Fruit fly (Drosophila melanogaster) whole organism, embryonic: ENCODE results near the gene TBC1D16.

ENCODE experiments used
- Bgb ChIP-seq: fragments of 200-800 bp; sonication (Bioruptor generic); IDR thresholded peaks from 2 replicates; pipeline ENCODE4 v1.3.6; 2022; ENCODE audit warnings: missing biosample characterization, missing genetic modification characterization; ENCODE audit not compliant: partially characterized antibody
- CG1024 ChIP-seq: fragments of 200-800 bp; sonication (Bioruptor generic); IDR thresholded peaks from 2 replicates; pipeline ENCODE4 v1.3.6; 2022; ENCODE audit warnings: missing biosample characterization, missing genetic modification characterization
- CG10274 ChIP-seq: fragments of 200-800 bp; sonication (Bioruptor generic); optimal IDR thresholded peaks from 3 replicates; lab custom pipeline; 2017; ENCODE audit warnings: missing biosample characterization, mild to moderate bottlenecking, missing genetic modification characterization
- CG14860 ChIP-seq: fragments of 200-800 bp; sonication (Bioruptor generic); IDR thresholded peaks from 3 replicates; pipeline ENCODE4 v1.3.6; 2022; ENCODE audit warnings: missing biosample characterization, missing genetic modification characterization; ENCODE audit not compliant: partially characterized antibody
- CG17829 ChIP-seq: fragments of 200-800 bp; optimal IDR thresholded peaks from 2 replicates; lab custom pipeline; 2019; ENCODE audit warnings: missing biosample characterization, mild to moderate bottlenecking, missing genetic modification characterization, moderate library complexity
- CG1792 ChIP-seq: fragments of 200-800 bp; sonication (Bioruptor generic); optimal IDR thresholded peaks from 2 replicates; lab custom pipeline; 2016; ENCODE audit warnings: missing biosample characterization, missing genetic modification characterization
- CG18476 ChIP-seq: fragments of 200-800 bp; sonication (Bioruptor generic); optimal IDR thresholded peaks from 2 replicates; lab custom pipeline; 2016; ENCODE audit warnings: missing biosample characterization, mild to moderate bottlenecking, missing genetic modification characterization
- CG2875 ChIP-seq: fragments of 200-800 bp; sonication (Bioruptor generic); optimal IDR thresholded peaks from 2 replicates; lab custom pipeline; 2017; ENCODE audit warnings: missing biosample characterization, mild to moderate bottlenecking, missing genetic modification characterization, missing genetic modification reagents
- CG3065 ChIP-seq: fragments of 200-800 bp; sonication (Bioruptor generic); optimal IDR thresholded peaks from 2 replicates; lab custom pipeline; 2016; ENCODE audit warnings: missing biosample characterization, missing genetic modification characterization
- CG32532 ChIP-seq: fragments of 200-800 bp; sonication (Bioruptor generic); IDR thresholded peaks from 2 replicates; pipeline ENCODE4 v1.3.6; 2022; ENCODE audit warnings: missing biosample characterization, missing genetic modification characterization
- CG34224 ChIP-seq: fragments of 200-800 bp; sonication (Bioruptor generic); IDR thresholded peaks from 3 replicates; pipeline ENCODE4 v1.3.6; 2022; ENCODE audit warnings: missing biosample characterization, missing genetic modification characterization; ENCODE audit not compliant: partially characterized antibody
- CG4282 ChIP-seq: fragments of 200-800 bp; sonication (Bioruptor generic); optimal IDR thresholded peaks from 2 replicates; lab custom pipeline; 2016; ENCODE audit warnings: missing biosample characterization, missing genetic modification characterization
- CG5245 ChIP-seq: fragments of 200-800 bp; sonication (Bioruptor generic); optimal IDR thresholded peaks from 3 replicates; lab custom pipeline; 2016; ENCODE audit warnings: missing biosample characterization, missing genetic modification characterization
- CG6683 ChIP-seq: fragments of 200-800 bp; sonication (Bioruptor generic); optimal IDR thresholded peaks from 2 replicates; lab custom pipeline; 2017; ENCODE audit warnings: missing biosample characterization, mild to moderate bottlenecking, missing genetic modification characterization, missing genetic modification reagents
- CG6854 ChIP-seq: fragments of 200-800 bp; sonication (Bioruptor generic); optimal IDR thresholded peaks from 3 replicates; lab custom pipeline; 2017; ENCODE audit warnings: missing biosample characterization, mild to moderate bottlenecking, missing genetic modification characterization
- CG7372 ChIP-seq: fragments of 200-800 bp; sonication (Bioruptor generic); IDR thresholded peaks from 2 replicates; pipeline ENCODE4 v1.3.6; 2022; ENCODE audit warnings: missing biosample characterization, missing genetic modification characterization
- CG8290 ChIP-seq, 3 experiments: fragments of 200-800 bp; sonication (Bioruptor generic); optimal IDR thresholded peaks; 2 replicates each; lab custom pipeline; 2016 to 2019; ENCODE audit warnings: missing biosample characterization in 3 of 3, missing genetic modification characterization in 3 of 3, mild to moderate bottlenecking in 2 of 3, moderate library complexity in 1 of 3
- CG8388 ChIP-seq: fragments of 200-800 bp; sonication (Bioruptor generic); optimal IDR thresholded peaks from 2 replicates; lab custom pipeline; 2019; ENCODE audit warnings: missing biosample characterization, mild to moderate bottlenecking, missing genetic modification characterization, moderate library complexity
- CG8924 ChIP-seq: fragments of 200-800 bp; optimal IDR thresholded peaks from 3 replicates; lab custom pipeline; 2019; ENCODE audit warnings: missing biosample characterization, mild to moderate bottlenecking, missing genetic modification characterization, moderate library complexity
- CG9609 ChIP-seq: fragments of 200-800 bp; sonication (Bioruptor generic); optimal IDR thresholded peaks from 3 replicates; lab custom pipeline; 2016; ENCODE audit warnings: missing biosample characterization, missing genetic modification characterization
- CG9817 ChIP-seq: fragments of 200-800 bp; sonication (Bioruptor generic); optimal IDR thresholded peaks from 2 replicates; lab custom pipeline; 2018; ENCODE audit warnings: missing biosample characterization, mild to moderate bottlenecking, missing genetic modification characterization, moderate library complexity
- D19B ChIP-seq: fragments of 200-800 bp; sonication (Bioruptor generic); optimal IDR thresholded peaks from 2 replicates; lab custom pipeline; 2017; ENCODE audit warnings: missing biosample characterization, mild to moderate bottlenecking, missing genetic modification characterization
- Dad ChIP-seq: fragments of 200-800 bp; sonication (Bioruptor generic); optimal IDR thresholded peaks from 3 replicates; lab custom pipeline; 2016; ENCODE audit warnings: missing biosample characterization, missing genetic modification characterization
- Dp ChIP-seq: fragments of 200-800 bp; sonication (Bioruptor generic); optimal IDR thresholded peaks from 2 replicates; lab custom pipeline; 2018; ENCODE audit warnings: missing biosample characterization, mild to moderate bottlenecking, missing genetic modification characterization, moderate library complexity
- Drgx ChIP-seq: fragments of 200-800 bp; sonication (Bioruptor generic); IDR thresholded peaks from 2 replicates; pipeline ENCODE4 v1.3.6; 2022; ENCODE audit warnings: missing biosample characterization, missing genetic modification characterization
- Fer1 ChIP-seq: fragments of 200-800 bp; sonication (Bioruptor generic); optimal IDR thresholded peaks from 2 replicates; lab custom pipeline; 2017; ENCODE audit warnings: missing biosample characterization, mild to moderate bottlenecking, missing genetic modification characterization
- GATAe ChIP-seq: fragments of 200-800 bp; sonication (Bioruptor generic); conservative IDR thresholded peaks from 2 replicates; pipeline ENCODE4 v1.3.6; 2022; ENCODE audit warnings: missing biosample characterization, missing genetic modification characterization
- Jarid2 ChIP-seq: fragments of 200-800 bp; sonication (Bioruptor generic); optimal IDR thresholded peaks from 3 replicates; lab custom pipeline; 2017; ENCODE audit warnings: mild to moderate bottlenecking, missing biosample characterization, missing genetic modification reagents, missing genetic modification characterization
- Meics ChIP-seq: fragments of 200-800 bp; sonication (Bioruptor generic); optimal IDR thresholded peaks from 2 replicates; lab custom pipeline; 2017; ENCODE audit warnings: missing biosample characterization, mild to moderate bottlenecking, missing genetic modification characterization
- Oaz ChIP-seq: fragments of 200-800 bp; sonication (Bioruptor generic); IDR thresholded peaks from 2 replicates; pipeline ENCODE4 v1.3.6; 2022; ENCODE audit warnings: missing biosample characterization, missing genetic modification characterization
- Rx ChIP-seq: fragments of 200-800 bp; sonication (Bioruptor generic); IDR thresholded peaks from 2 replicates; pipeline ENCODE4 v1.3.6; 2022; ENCODE audit warnings: missing biosample characterization, missing genetic modification characterization
- YL-1 ChIP-seq: fragments of 200-800 bp; sonication (Bioruptor generic); optimal IDR thresholded peaks from 3 replicates; lab custom pipeline; 2017; ENCODE audit warnings: missing biosample characterization, mild to moderate bottlenecking, missing genetic modification characterization
- aop ChIP-seq: fragments of 200-800 bp; sonication (Bioruptor generic); IDR thresholded peaks from 2 replicates; pipeline ENCODE4 v1.3.6; 2022; ENCODE audit warnings: missing biosample characterization, missing genetic modification characterization
- bigmax ChIP-seq: fragments of 200-800 bp; sonication (Bioruptor generic); optimal IDR thresholded peaks from 2 replicates; lab custom pipeline; 2018; ENCODE audit warnings: missing biosample characterization, mild to moderate bottlenecking, missing genetic modification characterization
- chn ChIP-seq: fragments of 200-800 bp; sonication (Bioruptor generic); optimal IDR thresholded peaks from 2 replicates; lab custom pipeline; 2016; ENCODE audit warnings: missing biosample characterization, missing genetic modification characterization
- fd64A ChIP-seq: fragments of 200-800 bp; sonication (Bioruptor generic); optimal IDR thresholded peaks from 3 replicates; lab custom pipeline; 2018; ENCODE audit warnings: missing biosample characterization, mild to moderate bottlenecking, missing genetic modification characterization
- gem ChIP-seq: fragments of 200-800 bp; sonication (Bioruptor generic); optimal IDR thresholded peaks from 2 replicates; lab custom pipeline; 2019; ENCODE audit warnings: missing biosample characterization, mild to moderate bottlenecking, missing genetic modification characterization, moderate library complexity
- gt ChIP-seq: fragments of 200-800 bp; sonication (Bioruptor generic); IDR thresholded peaks from 2 replicates; pipeline ENCODE4 v1.3.6; 2022; ENCODE audit warnings: missing biosample characterization, missing genetic modification characterization
- hth ChIP-seq: fragments of >200 bp; optimal IDR thresholded peaks from 2 replicates; lab custom pipeline; 2017; ENCODE audit warnings: inconsistent platforms
- lab ChIP-seq: fragments of 200-800 bp; sonication (Bioruptor generic); optimal IDR thresholded peaks from 3 replicates; lab custom pipeline; 2017; ENCODE audit warnings: missing biosample characterization, missing genetic modification characterization, mild to moderate bottlenecking, moderate library complexity, missing genetic modification reagents
- mirr ChIP-seq: fragments of 200-800 bp; sonication (Bioruptor generic); optimal IDR thresholded peaks from 3 replicates; lab custom pipeline; 2018; ENCODE audit warnings: missing biosample characterization, mild to moderate bottlenecking, missing genetic modification characterization
- pnt ChIP-seq: fragments of 200-800 bp; sonication (Bioruptor generic); optimal IDR thresholded peaks from 3 replicates; lab custom pipeline; 2016; ENCODE audit warnings: missing biosample characterization, missing genetic modification characterization
- run ChIP-seq: fragments of 200-800 bp; sonication (Bioruptor generic); optimal IDR thresholded peaks from 3 replicates; lab custom pipeline; 2018; ENCODE audit warnings: missing biosample characterization, mild to moderate bottlenecking, missing genetic modification characterization
- sim ChIP-seq: fragments of 200-800 bp; sonication (Bioruptor generic); IDR thresholded peaks from 2 replicates; pipeline ENCODE4 v1.3.6; 2022; ENCODE audit warnings: missing biosample characterization, missing genetic modification characterization
- so ChIP-seq: fragments of 200-800 bp; sonication (Bioruptor generic); IDR thresholded peaks from 3 replicates; pipeline ENCODE4 v1.3.6; 2022; ENCODE audit warnings: missing biosample characterization, missing genetic modification characterization
- trh ChIP-seq: fragments of 200-800 bp; sonication (Bioruptor generic); optimal IDR thresholded peaks from 2 replicates; lab custom pipeline; 2016; ENCODE audit warnings: missing biosample characterization, missing genetic modification characterization
- ttk ChIP-seq: fragments of 200-800 bp; sonication (Bioruptor generic); IDR thresholded peaks from 2 replicates; pipeline ENCODE4 v2.1.2; 2022; ENCODE audit warnings: missing biosample characterization, missing genetic modification characterization
- wor ChIP-seq: fragments of 200-800 bp; sonication (Bioruptor generic); IDR thresholded peaks from 2 replicates; pipeline ENCODE4 v1.3.6; 2022; ENCODE audit warnings: missing biosample characterization, missing genetic modification characterization
- zfh1 ChIP-seq: fragments of 200-800 bp; sonication (Bioruptor generic); IDR thresholded peaks from 3 replicates; pipeline ENCODE4 v1.3.6; 2022; ENCODE audit warnings: missing biosample characterization, missing genetic modification characterization
- zfh2 ChIP-seq: fragments of 200-800 bp; sonication (Bioruptor generic); optimal IDR thresholded peaks from 2 replicates; lab custom pipeline; 2016; ENCODE audit warnings: missing biosample characterization, missing genetic modification characterization

The TBC1D16 gene

DNA sequence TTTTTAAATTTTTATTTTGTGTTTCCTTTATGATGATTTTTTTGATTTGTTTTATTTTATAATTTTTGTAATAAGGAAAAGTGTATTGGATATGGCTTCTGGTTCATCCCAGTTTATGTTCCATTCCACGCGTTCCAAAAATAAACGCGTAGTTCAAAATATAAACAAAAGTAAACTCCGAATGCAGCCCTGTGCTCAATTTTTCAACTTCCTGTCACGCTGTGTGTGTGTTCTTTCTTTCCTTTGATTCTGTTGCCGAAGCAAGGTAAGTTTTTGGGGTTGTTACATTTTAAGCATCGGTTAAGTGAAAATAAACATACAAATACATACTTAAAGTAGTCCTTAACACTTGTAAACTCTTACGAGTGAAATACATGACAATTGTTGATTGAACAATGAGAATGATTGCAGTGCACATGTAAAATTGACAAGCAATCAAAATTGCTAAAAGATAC, 27.3 kb downstream of the TBC1D16 start, which contains the start of the genes Ip259 and RpS27A (continued):
- peak; percentile 91 for TF ChIP-seq Meics (GFP tag; lab: Kevin White, UChicago)
- TF ChIP-seq fd64A (GFP tag; lab: Kevin White, UChicago): peak; percentile 66
- peak; percentile 27 for TF ChIP-seq CG10274 (GFP tag; lab: Kevin White, UChicago)
- no peak for TF ChIP-seq GATAe (GFP tag; lab: Robert Waterston, UW)
- TF ChIP-seq run (tag; lab: Kevin White, UChicago): no peak
- peak; percentile 79 for TF ChIP-seq mirr (GFP tag; lab: Kevin White, UChicago)
- TF ChIP-seq CG14860: no peak
- TF ChIP-seq Rx (GFP tag; lab: Robert Waterston, UW): no peak; the same call in 1 of the 2 replicates
- no peak for TF ChIP-seq hth
- TF ChIP-seq CG2875 (GFP tag; lab: Kevin White, UChicago): peak; percentile 56
- peak; percentile 83 for TF ChIP-seq CG32532 (GFP tag; lab: Robert Waterston, UW)
- TF ChIP-seq zfh1 (GFP tag; lab: Robert Waterston, UW): peak; percentile 90
- TF ChIP-seq CG1792 (GFP tag; lab: Kevin White, UChicago): peak; percentile 15
- TF ChIP-seq Drgx: 0 out of 2 replicates have a peak, but pooled peaks have one; percentile 5
- TF ChIP-seq wor (GFP tag; lab: Robert Waterston, UW): no peak
- TF ChIP-seq gem (tag; lab: Kevin White, UChicago): no peak
- TF ChIP-seq Dp (GFP tag; lab: Kevin White, UChicago): no peak
- TF ChIP-seq so (GFP tag; lab: Robert Waterston, UW): peak; percentile 53; the same call in 1 of the 3 replicates
- TF ChIP-seq CG1024 (GFP tag; lab: Robert Waterston, UW): peak; percentile 98
- TF ChIP-seq Jarid2 (GFP tag; lab: Kevin White, UChicago): no peak
- no peak for TF ChIP-seq pnt
- TF ChIP-seq CG34224 (GFP tag; lab: Robert Waterston, UW): no peak; the same call in 2 of the 3 replicates
- peak; percentile 16; the same call in 1 of the 2 replicates for TF ChIP-seq Bgb (GFP tag; lab: Robert Waterston, UW)
- TF ChIP-seq CG6854 (GFP tag; lab: Kevin White, UChicago): peak; percentile 71
- peak; percentile 53 for TF ChIP-seq CG8388 (GFP tag; lab: Kevin White, UChicago)
- TF ChIP-seq Fer1: peak; percentile 70
- TF ChIP-seq CG18476: peak; percentile 42
- TF ChIP-seq CG7372 (GFP tag; lab: Robert Waterston, UW): peak; percentile 63; the same call in 1 of the 2 replicates
- TF ChIP-seq CG5245 (GFP tag; lab: Kevin White, UChicago): peak; percentile 7
- peak; percentile 75 for TF ChIP-seq ttk (GFP tag; lab: Robert Waterston, UW)
- TF ChIP-seq aop (GFP tag; lab: Robert Waterston, UW): no peak
- peak; percentile 61 for TF ChIP-seq CG8924 (tag; lab: Kevin White, UChicago)
- TF ChIP-seq Oaz (GFP tag; lab: Robert Waterston, UW): 0 out of 2 replicates have a peak, but pooled peaks have one; percentile 23
- TF ChIP-seq CG6683 (GFP tag; lab: Kevin White, UChicago): peak; percentile 51
- no peak for TF ChIP-seq gt
- peak; percentile 57 for TF ChIP-seq zfh2 (GFP tag; lab: Kevin White, UChicago)
- TF ChIP-seq chn (GFP tag; lab: Kevin White, UChicago): peak; percentile 37
- TF ChIP-seq CG8290 (GFP tag; optimal IDR thresholded peaks at IDR 0.05; lab: Kevin White, UChicago): peak; percentile 74
- peak in 1 of 2 experiments; percentile 63 for TF ChIP-seq CG8290 (tag; optimal IDR thresholded peaks at IDR 0.05; lab: Kevin White, UChicago)
- TF ChIP-seq trh (GFP tag; lab: Kevin White, UChicago): peak; percentile 60
- TF ChIP-seq D19B (GFP tag; lab: Kevin White, UChicago): peak; percentile 56
- peak; percentile 93 for TF ChIP-seq YL-1
- peak; percentile 61 for TF ChIP-seq CG3065 (GFP tag; lab: Kevin White, UChicago)
- peak; percentile 62 for TF ChIP-seq CG9609 (GFP tag; lab: Kevin White, UChicago)
- TF ChIP-seq bigmax: no peak
- TF ChIP-seq CG4282: no peak
- TF ChIP-seq CG17829 (tag; lab: Kevin White, UChicago): peak; percentile 46
- peak; percentile 64; the same call in 1 of the 2 replicates for TF ChIP-seq sim
- peak; percentile 65 for TF ChIP-seq Dad (GFP tag; lab: Kevin White, UChicago)
- peak; percentile 70 for TF ChIP-seq CG9817 (tag; lab: Kevin White, UChicago)
- TF ChIP-seq lab (GFP tag; lab: Kevin White, UChicago): no peak
